Fruit fly (Drosophila melanogaster) whole organism, adult: ENCODE results near the gene CG6276.

ENCODE experiments used
- CG11617 ChIP-seq: fragments of 200-800 bp; sonication (Bioruptor generic); optimal IDR thresholded peaks from 2 replicates; lab custom pipeline; 2017; ENCODE audit warnings: mild to moderate bottlenecking, missing biosample characterization, missing genetic modification reagents, missing genetic modification characterization
- CG12768 ChIP-seq: fragments of 200-800 bp; sonication (Bioruptor generic); optimal IDR thresholded peaks from 2 replicates; lab custom pipeline; 2017; ENCODE audit warnings: missing biosample characterization, missing genetic modification characterization, mild to moderate bottlenecking, moderate library complexity, missing genetic modification reagents
- CG14711 ChIP-seq: fragments of 200-800 bp; sonication (Bioruptor generic); optimal IDR thresholded peaks from 2 replicates; lab custom pipeline; 2018; ENCODE audit warnings: missing biosample characterization, mild to moderate bottlenecking, missing genetic modification characterization, moderate library complexity
- CG1620 ChIP-seq: fragments of 200-800 bp; sonication (Bioruptor generic); optimal IDR thresholded peaks from 2 replicates; lab custom pipeline; 2016; ENCODE audit warnings: missing biosample characterization, missing genetic modification characterization
- CG33017 ChIP-seq: fragments of 200-800 bp; sonication (Bioruptor generic); optimal IDR thresholded peaks from 2 replicates; lab custom pipeline; 2018; ENCODE audit warnings: missing biosample characterization, mild to moderate bottlenecking, missing genetic modification characterization, moderate library complexity
- CG5204 ChIP-seq: fragments of 200-800 bp; sonication (Bioruptor generic); optimal IDR thresholded peaks from 2 replicates; lab custom pipeline; 2016; ENCODE audit warnings: missing biosample characterization, missing genetic modification characterization
- CG7045 ChIP-seq: fragments of 200-800 bp; sonication (Bioruptor generic); optimal IDR thresholded peaks from 2 replicates; lab custom pipeline; 2017; ENCODE audit warnings: missing biosample characterization, mild to moderate bottlenecking, missing genetic modification characterization
- CG7101 ChIP-seq: fragments of 200-800 bp; sonication (Bioruptor generic); optimal IDR thresholded peaks from 2 replicates; lab custom pipeline; 2018; ENCODE audit warnings: missing biosample characterization, mild to moderate bottlenecking, missing genetic modification characterization, moderate library complexity
- Clk ChIP-seq: fragments of 200-800 bp; sonication (Bioruptor generic); optimal IDR thresholded peaks from 2 replicates; lab custom pipeline; 2017; ENCODE audit warnings: missing biosample characterization, missing genetic modification characterization
- Crg-1 ChIP-seq: fragments of 200-800 bp; sonication (Bioruptor generic); optimal IDR thresholded peaks from 2 replicates; lab custom pipeline; 2016; ENCODE audit warnings: missing biosample characterization, missing genetic modification characterization
- Hr96 ChIP-seq: fragments of 200-800 bp; sonication (Bioruptor generic); optimal IDR thresholded peaks from 2 replicates; lab custom pipeline; 2016; ENCODE audit warnings: missing biosample characterization, missing genetic modification characterization
- Mnt ChIP-seq: fragments of 200-800 bp; sonication (Bioruptor generic); optimal IDR thresholded peaks from 2 replicates; lab custom pipeline; 2016; ENCODE audit warnings: missing biosample characterization, mild to moderate bottlenecking, missing genetic modification characterization
- bab1 ChIP-seq: fragments of 200-800 bp; sonication (Bioruptor generic); optimal IDR thresholded peaks from 3 replicates; lab custom pipeline; 2019; ENCODE audit warnings: missing biosample characterization, mild to moderate bottlenecking, missing genetic modification characterization, moderate library complexity
- cic ChIP-seq: fragments of 200-800 bp; sonication (Bioruptor generic); optimal IDR thresholded peaks from 2 replicates; lab custom pipeline; 2017; ENCODE audit warnings: missing biosample characterization, mild to moderate bottlenecking, missing genetic modification characterization, moderate library complexity
- cnc ChIP-seq, 2 experiments: fragments of >200 bp; optimal IDR thresholded peaks; 2 replicates each; lab custom pipeline; 2017
- kay ChIP-seq: fragments of 200-800 bp; sonication (Bioruptor generic); peaks from one replicate; lab custom pipeline; 2016; ENCODE audit warnings: missing biosample characterization, missing genetic modification characterization, borderline replicate concordance
- ovo ChIP-seq: fragments of 200-800 bp; sonication (Bioruptor generic); optimal IDR thresholded peaks from 2 replicates; lab custom pipeline; 2016; ENCODE audit warnings: missing biosample characterization, missing genetic modification characterization
- pad ChIP-seq: fragments of 200-800 bp; sonication (Bioruptor generic); optimal IDR thresholded peaks from 3 replicates; lab custom pipeline; 2017; ENCODE audit warnings: missing biosample characterization, missing genetic modification characterization, mild to moderate bottlenecking, moderate library complexity, missing genetic modification reagents
- tj ChIP-seq: fragments of 200-800 bp; sonication (Bioruptor generic); optimal IDR thresholded peaks from 3 replicates; lab custom pipeline; 2017; ENCODE audit warnings: missing biosample characterization, mild to moderate bottlenecking, missing genetic modification characterization, moderate library complexity
- toe ChIP-seq: fragments of 200-800 bp; sonication (Bioruptor generic); optimal IDR thresholded peaks from 2 replicates; lab custom pipeline; 2016; ENCODE audit warnings: missing biosample characterization, missing genetic modification characterization

CG6276 gene

dm6 chr3R:15346018-15346383, 26.1 kb upstream of the CG6276 start, which contains the start of the genes Surf4 and CG31301:
Gene Surf4, minus strand, starts transcription at chr3R:15346176.
Gene CG31301, plus strand, starts transcription at chr3R:15346205.
- no peak for TF ChIP-seq CG33017 (tag; lab: Kevin White, UChicago)
- TF ChIP-seq cic (GFP tag; lab: Kevin White, UChicago): no peak
- peak; percentile 41 for TF ChIP-seq bab1 (GFP tag; lab: Kevin White, UChicago)
- TF ChIP-seq Mnt (GFP tag; lab: Kevin White, UChicago): peak; percentile 84
- no peak for TF ChIP-seq tj (GFP tag; lab: Kevin White, UChicago)
- no peak for TF ChIP-seq cnc (optimal IDR thresholded peaks at IDR 0.05; lab: Kevin White, UChicago)
- no peak for TF ChIP-seq CG12768
- TF ChIP-seq CG7101: no peak
- no peak for TF ChIP-seq Crg-1 (GFP tag; lab: Kevin White, UChicago)

- TF ChIP-seq kay (GFP tag; lab: Kevin White, UChicago): no peak
- peak; percentile 60 to 77 for TF ChIP-seq cnc (optimal IDR thresholded peaks at IDR 0.05; lab: Kevin White, UChicago)
- TF ChIP-seq bab1 (GFP tag; lab: Kevin White, UChicago): no peak
- TF ChIP-seq ovo (GFP tag; lab: Kevin White, UChicago): peak; percentile 10
- TF ChIP-seq tj (GFP tag; lab: Kevin White, UChicago): peak; percentile 21
- no peak for TF ChIP-seq Mnt (GFP tag; lab: Kevin White, UChicago)
- no peak for TF ChIP-seq CG7045
- no peak for TF ChIP-seq CG7101
Observed at dm6 chr3R:15345198-15346017, 25.5 kb upstream of the CG6276 start.

dm6 chr3R:15342926-15343685, 23.2 kb upstream of the CG6276 start, which contains the start of gene Nagk:
Gene Nagk, minus strand, starts transcription at chr3R:15343256.
- TF ChIP-seq cnc (optimal IDR thresholded peaks at IDR 0.05; lab: Kevin White, UChicago) (no peak), Hr96 (no peak), pad (peak; percentile 68), bab1 (GFP tag; lab: Kevin White, UChicago) (peak; percentile 1), CG11617 (GFP tag; lab: Kevin White, UChicago) (peak; percentile 86), CG1620 (GFP tag; lab: Kevin White, UChicago) (peak; percentile 64), Clk (GFP tag; lab: Kevin White, UChicago) (peak; percentile 51), cic (GFP tag; lab: Kevin White, UChicago) (peak; percentile 58), CG5204 (no peak), kay (GFP tag; lab: Kevin White, UChicago) (no peak), CG12768 (peak; percentile 35), CG7045 (peak; percentile 67), CG7101 (peak; percentile 58), Mnt (GFP tag; lab: Kevin White, UChicago) (peak; percentile 82), CG33017 (tag; lab: Kevin White, UChicago) (peak; percentile 24), tj (GFP tag; lab: Kevin White, UChicago) (no peak), CG14711 (peak; percentile 44), Crg-1 (GFP tag; lab: Kevin White, UChicago) (peak; percentile 78), ovo (GFP tag; lab: Kevin White, UChicago) (peak; percentile 38), toe (GFP tag; lab: Kevin White, UChicago) (peak; percentile 90)

- TF ChIP-seq CG5204 (no peak), cic (GFP tag; lab: Kevin White, UChicago) (no peak), CG7045 (peak; percentile 3), tj (GFP tag; lab: Kevin White, UChicago) (peak; percentile 94), ovo (GFP tag; lab: Kevin White, UChicago) (no peak), CG12768 (peak; percentile 0)
Observed at dm6 chr3R:15342432-15342925, 22.6 kb upstream of the CG6276 start.

- TF ChIP-seq CG11617 (GFP tag; lab: Kevin White, UChicago): peak; percentile 1
- no peak for TF ChIP-seq Mnt (GFP tag; lab: Kevin White, UChicago)
- TF ChIP-seq bab1 (GFP tag; lab: Kevin White, UChicago): peak; percentile 5
- peak; percentile 43 for TF ChIP-seq ovo (GFP tag; lab: Kevin White, UChicago)
Observed at dm6 chr3R:15340052-15340732, 20.3 kb upstream of the CG6276 start, which contains the start of gene SerRS-m. Gene SerRS-m, plus strand, starts transcription at chr3R:15340667.

dm6 chr3R:15339111-15339510, 19.2 kb upstream of the CG6276 start:
- TF ChIP-seq Clk (GFP tag; lab: Kevin White, UChicago) (no peak), cnc (optimal IDR thresholded peaks at IDR 0.05; lab: Kevin White, UChicago) (no peak), CG12768 (no peak), kay (GFP tag; lab: Kevin White, UChicago) (no peak), CG11617 (GFP tag; lab: Kevin White, UChicago) (no peak), CG7101 (no peak), Mnt (GFP tag; lab: Kevin White, UChicago) (no peak), ovo (GFP tag; lab: Kevin White, UChicago) (no peak)
